Fruit fly (Drosophila melanogaster) whole organism, embryonic: ENCODE data around the gene p24-2.

Experiments used
- BEAF-32 ChIP-seq: fragments of 200-800 bp; sonication (Bioruptor generic); optimal IDR thresholded peaks from 3 replicates; lab custom pipeline; 2017; ENCODE audit warnings: missing biosample characterization, missing genetic modification characterization, mild to moderate bottlenecking, moderate library complexity, missing genetic modification reagents
- CG11504 ChIP-seq: fragments of 200-800 bp; sonication (Bioruptor generic); optimal IDR thresholded peaks from 3 replicates; lab custom pipeline; 2019; ENCODE audit warnings: missing biosample characterization, mild to moderate bottlenecking, missing genetic modification characterization, moderate library complexity
- CG12155 ChIP-seq: fragments of 200-800 bp; sonication (Bioruptor generic); optimal IDR thresholded peaks from 3 replicates; lab custom pipeline; 2016; ENCODE audit warnings: missing biosample characterization, missing genetic modification characterization
- CG14014 ChIP-seq: fragments of 200-800 bp; sonication (Bioruptor generic); IDR thresholded peaks from 2 replicates; pipeline ENCODE4 v1.3.6; 2022; ENCODE audit warnings: missing biosample characterization, missing genetic modification characterization
- CG17361 ChIP-seq: fragments of 200-800 bp; sonication (Bioruptor generic); IDR thresholded peaks from 3 replicates; pipeline ENCODE4 v1.3.6; 2022; ENCODE audit warnings: missing biosample characterization, missing genetic modification characterization
- CG2199 ChIP-seq: fragments of 200-800 bp; sonication (Bioruptor generic); IDR thresholded peaks from 3 replicates; pipeline ENCODE4 v1.3.6; 2022; ENCODE audit warnings: missing biosample characterization, missing genetic modification characterization
- CG3407 ChIP-seq: fragments of 200-800 bp; sonication (Bioruptor generic); optimal IDR thresholded peaks from 2 replicates; lab custom pipeline; 2018; ENCODE audit warnings: missing biosample characterization, mild to moderate bottlenecking, missing genetic modification characterization
- CG6175 ChIP-seq: fragments of 200-800 bp; sonication (Bioruptor generic); IDR thresholded peaks from 3 replicates; pipeline ENCODE4 v1.3.6; 2022; ENCODE audit warnings: missing biosample characterization, missing genetic modification characterization
- CG6689 ChIP-seq: fragments of 200-800 bp; sonication (Bioruptor generic); IDR thresholded peaks from 2 replicates; pipeline ENCODE4 v1.3.6; 2022; ENCODE audit warnings: missing biosample characterization, missing genetic modification characterization
- CG7372 ChIP-seq: fragments of 200-800 bp; sonication (Bioruptor generic); IDR thresholded peaks from 2 replicates; pipeline ENCODE4 v1.3.6; 2022; ENCODE audit warnings: missing biosample characterization, missing genetic modification characterization
- CG7556 ChIP-seq: fragments of 200-800 bp; sonication (Bioruptor generic); optimal IDR thresholded peaks from 2 replicates; lab custom pipeline; 2017; ENCODE audit warnings: missing biosample characterization, mild to moderate bottlenecking, missing genetic modification characterization
- CG7963 ChIP-seq: fragments of 200-800 bp; sonication (Bioruptor generic); IDR thresholded peaks from 3 replicates; pipeline ENCODE4 v1.3.6; 2022; ENCODE audit warnings: missing biosample characterization, missing genetic modification characterization; ENCODE audit not compliant: partially characterized antibody
- CG7987 ChIP-seq: fragments of 200-800 bp; sonication (Bioruptor generic); optimal IDR thresholded peaks from 2 replicates; lab custom pipeline; 2018; ENCODE audit warnings: missing biosample characterization, mild to moderate bottlenecking, missing genetic modification characterization, moderate library complexity
- CG9437 ChIP-seq: fragments of 200-800 bp; sonication (Bioruptor generic); optimal IDR thresholded peaks from 2 replicates; lab custom pipeline; 2018; ENCODE audit warnings: missing biosample characterization, mild to moderate bottlenecking, missing genetic modification characterization
- CG9817 ChIP-seq: fragments of 200-800 bp; sonication (Bioruptor generic); optimal IDR thresholded peaks from 2 replicates; lab custom pipeline; 2018; ENCODE audit warnings: missing biosample characterization, mild to moderate bottlenecking, missing genetic modification characterization, moderate library complexity
- Camta ChIP-seq: fragments of 200-800 bp; sonication (Bioruptor generic); optimal IDR thresholded peaks from 2 replicates; lab custom pipeline; 2016; ENCODE audit warnings: missing biosample characterization, missing genetic modification characterization
- Dp ChIP-seq: fragments of 200-800 bp; sonication (Bioruptor generic); optimal IDR thresholded peaks from 2 replicates; lab custom pipeline; 2018; ENCODE audit warnings: missing biosample characterization, mild to moderate bottlenecking, missing genetic modification characterization, moderate library complexity
- Elba2 ChIP-seq: fragments of 200-800 bp; sonication (Bioruptor generic); optimal IDR thresholded peaks from 3 replicates; lab custom pipeline; 2016; ENCODE audit warnings: missing biosample characterization, missing genetic modification characterization
- Fer1 ChIP-seq: fragments of 200-800 bp; sonication (Bioruptor generic); optimal IDR thresholded peaks from 2 replicates; lab custom pipeline; 2017; ENCODE audit warnings: missing biosample characterization, mild to moderate bottlenecking, missing genetic modification characterization
- H2.0 ChIP-seq: fragments of 200-800 bp; sonication (Bioruptor generic); IDR thresholded peaks from 2 replicates; pipeline ENCODE4 v1.3.6; 2022; ENCODE audit warnings: missing biosample characterization, missing genetic modification characterization
- Poxn ChIP-seq: fragments of 200-800 bp; sonication (Bioruptor generic); IDR thresholded peaks from 2 replicates; pipeline ENCODE4 v1.3.6; 2022; ENCODE audit warnings: missing biosample characterization, missing genetic modification characterization
- Sin3A ChIP-seq: fragments of >200 bp; optimal IDR thresholded peaks from 2 replicates; lab custom pipeline; 2018
- Stat92E ChIP-seq, 3 experiments: fragments of >200 bp in 2 of 3; fragments of 200-800 bp in 1 of 3; sonication (Bioruptor generic) in 1 of 3; optimal IDR thresholded peaks; 2 replicates each; lab custom pipeline; 2017 to 2019; ENCODE audit warnings: missing biosample characterization in 3 of 3, missing genetic modification characterization in 3 of 3, mild to moderate bottlenecking in 1 of 3, moderate library complexity in 1 of 3
- Taf1 ChIP-seq: fragments of 200-800 bp; sonication (Bioruptor generic); IDR thresholded peaks from 2 replicates; pipeline ENCODE4 v1.3.6; 2022; ENCODE audit warnings: missing biosample characterization, missing genetic modification characterization
- Xbp1 ChIP-seq: fragments of 200-800 bp; sonication (Bioruptor generic); optimal IDR thresholded peaks from 3 replicates; lab custom pipeline; 2016; ENCODE audit warnings: missing biosample characterization, mild to moderate bottlenecking, missing genetic modification characterization
- Xrp1 ChIP-seq: fragments of 200-800 bp; sonication (Bioruptor generic); IDR thresholded peaks from 2 replicates; pipeline ENCODE4 v1.3.6; 2022; ENCODE audit warnings: missing biosample characterization, missing genetic modification characterization
- bigmax ChIP-seq: fragments of 200-800 bp; sonication (Bioruptor generic); optimal IDR thresholded peaks from 2 replicates; lab custom pipeline; 2018; ENCODE audit warnings: missing biosample characterization, mild to moderate bottlenecking, missing genetic modification characterization
- croc ChIP-seq: fragments of 200-800 bp; sonication (Bioruptor generic); conservative IDR thresholded peaks from 3 replicates; pipeline ENCODE4 v1.3.6; 2022; ENCODE audit warnings: missing biosample characterization, missing genetic modification characterization
- esg ChIP-seq: fragments of 200-800 bp; sonication (Bioruptor generic); conservative IDR thresholded peaks from 2 replicates; pipeline ENCODE4 v1.3.6; 2022; ENCODE audit warnings: missing biosample characterization, missing genetic modification characterization
- gcm2 ChIP-seq: fragments of 200-800 bp; sonication (Bioruptor generic); optimal IDR thresholded peaks from 2 replicates; lab custom pipeline; 2016; ENCODE audit warnings: missing biosample characterization, missing genetic modification characterization
- gro ChIP-seq: fragments of 200-800 bp; sonication (Bioruptor generic); optimal IDR thresholded peaks from 2 replicates; lab custom pipeline; 2016; ENCODE audit warnings: missing biosample characterization, missing genetic modification characterization
- lola ChIP-seq, 3 experiments: fragments of >200 bp in 2 of 3; fragments of 200-800 bp in 1 of 3; sonication (Bioruptor generic) in 1 of 3; optimal IDR thresholded peaks; 2 replicates each; lab custom pipeline; 2017 to 2019; ENCODE audit warnings: missing biosample characterization in 3 of 3, missing genetic modification characterization in 3 of 3, mild to moderate bottlenecking in 1 of 3, moderate library complexity in 1 of 3
- nau ChIP-seq: fragments of 200-800 bp; sonication (Bioruptor generic); optimal IDR thresholded peaks from 3 replicates; lab custom pipeline; 2017; ENCODE audit warnings: missing biosample characterization, mild to moderate bottlenecking, missing genetic modification characterization, missing genetic modification reagents
- onecut ChIP-seq: fragments of 200-800 bp; sonication (Bioruptor generic); IDR thresholded peaks from 2 replicates; pipeline ENCODE4 v1.3.6; 2022; ENCODE audit warnings: missing biosample characterization, missing genetic modification characterization
- org-1 ChIP-seq: fragments of 200-800 bp; sonication (Bioruptor generic); optimal IDR thresholded peaks from 2 replicates; lab custom pipeline; 2017; ENCODE audit warnings: missing biosample characterization, missing genetic modification characterization
- pan ChIP-seq, 4 experiments: fragments of >200 bp in 3 of 4; fragments of 200-800 bp in 1 of 4; sonication (Bioruptor generic) in 1 of 4; optimal IDR thresholded peaks in 3 of 4; IDR thresholded peaks in 1 of 4; 2 replicates each; pipeline versions ENCODE4 v1.3.6 to Lab custom; 2017 to 2022; ENCODE audit warnings: missing biosample characterization in 2 of 4, missing genetic modification characterization in 2 of 4, mixed read lengths in 1 of 4
- run ChIP-seq: fragments of 200-800 bp; sonication (Bioruptor generic); optimal IDR thresholded peaks from 3 replicates; lab custom pipeline; 2018; ENCODE audit warnings: missing biosample characterization, mild to moderate bottlenecking, missing genetic modification characterization
- sc ChIP-seq, 3 experiments: fragments of >200 bp in 2 of 3; fragments of 200-800 bp in 1 of 3; sonication (Bioruptor generic) in 1 of 3; optimal IDR thresholded peaks; 2 replicates in 2 of 3; 3 replicates in 1 of 3; lab custom pipeline; 2017; ENCODE audit warnings: mild to moderate bottlenecking in 1 of 3, missing biosample characterization in 1 of 3, missing genetic modification characterization in 1 of 3, missing genetic modification reagents in 1 of 3
- sisA ChIP-seq: fragments of 200-800 bp; sonication (Bioruptor generic); IDR thresholded peaks from 2 replicates; pipeline ENCODE4 v1.3.6; 2022; ENCODE audit warnings: missing biosample characterization, missing genetic modification characterization
- sna ChIP-seq: fragments of 200-800 bp; sonication (Bioruptor generic); IDR thresholded peaks from 2 replicates; pipeline ENCODE4 v1.3.6; 2022; ENCODE audit warnings: missing biosample characterization, missing genetic modification characterization; ENCODE audit not compliant: partially characterized antibody
- so ChIP-seq: fragments of 200-800 bp; sonication (Bioruptor generic); IDR thresholded peaks from 3 replicates; pipeline ENCODE4 v1.3.6; 2022; ENCODE audit warnings: missing biosample characterization, missing genetic modification characterization
- sug ChIP-seq: fragments of 200-800 bp; optimal IDR thresholded peaks from 2 replicates; lab custom pipeline; 2019; ENCODE audit warnings: missing biosample characterization, mild to moderate bottlenecking, missing genetic modification characterization, moderate library complexity
- tgo ChIP-seq: fragments of 200-800 bp; sonication (Bioruptor generic); IDR thresholded peaks from 3 replicates; pipeline ENCODE4 v1.3.6; 2022; ENCODE audit warnings: missing biosample characterization, missing genetic modification characterization
- tio ChIP-seq: fragments of 200-800 bp; sonication (Bioruptor generic); optimal IDR thresholded peaks from 2 replicates; lab custom pipeline; 2017; ENCODE audit warnings: missing biosample characterization, missing genetic modification characterization, inconsistent platforms
- trem ChIP-seq: fragments of 200-800 bp; optimal IDR thresholded peaks from 3 replicates; lab custom pipeline; 2019; ENCODE audit warnings: missing biosample characterization, mild to moderate bottlenecking, missing genetic modification characterization, moderate library complexity
- trh ChIP-seq: fragments of 200-800 bp; sonication (Bioruptor generic); optimal IDR thresholded peaks from 2 replicates; lab custom pipeline; 2016; ENCODE audit warnings: missing biosample characterization, missing genetic modification characterization
- unc-4 ChIP-seq: fragments of 200-800 bp; sonication (Bioruptor generic); IDR thresholded peaks from 2 replicates; pipeline ENCODE4 v1.3.6; 2022; ENCODE audit warnings: missing biosample characterization, missing genetic modification characterization; ENCODE audit not compliant: partially characterized antibody
- unpg ChIP-seq: fragments of 200-800 bp; sonication (Bioruptor generic); optimal IDR thresholded peaks from 3 replicates; lab custom pipeline; 2018; ENCODE audit warnings: missing biosample characterization, mild to moderate bottlenecking, missing genetic modification characterization, moderate library complexity
- wor ChIP-seq: fragments of 200-800 bp; sonication (Bioruptor generic); IDR thresholded peaks from 2 replicates; pipeline ENCODE4 v1.3.6; 2022; ENCODE audit warnings: missing biosample characterization, missing genetic modification characterization
- zen ChIP-seq: fragments of 200-800 bp; sonication (Bioruptor generic); optimal IDR thresholded peaks from 3 replicates; lab custom pipeline; 2018; ENCODE audit warnings: missing biosample characterization, mild to moderate bottlenecking, missing genetic modification characterization, moderate library complexity

The p24-2 gene

dm6 chr3R:9701148-9701703, 8.6 kb upstream of the p24-2 start (continued):
- no peak for TF ChIP-seq CG7372 (GFP tag; lab: Robert Waterston, UW)
- TF ChIP-seq sc (optimal IDR thresholded peaks at IDR 0.05; lab: Kevin White, UChicago), result no peak
- no peak for TF ChIP-seq sc (GFP tag; optimal IDR thresholded peaks at IDR 0.05; lab: Kevin White, UChicago)
- no peak for TF ChIP-seq CG3407 (GFP tag; lab: Kevin White, UChicago)
- no peak for TF ChIP-seq sisA (GFP tag; lab: Robert Waterston, UW)
- peak; percentile 40 for TF ChIP-seq Fer1 (GFP tag; lab: Kevin White, UChicago)
- TF ChIP-seq sna (GFP tag; lab: Robert Waterston, UW), result no peak
- no peak for TF ChIP-seq CG7556 (GFP tag; lab: Kevin White, UChicago)
- no peak for TF ChIP-seq CG7963 (GFP tag; lab: Robert Waterston, UW)
- no peak for TF ChIP-seq CG12155 (GFP tag; lab: Kevin White, UChicago)
- no peak for TF ChIP-seq Elba2 (GFP tag; lab: Kevin White, UChicago)
- TF ChIP-seq CG17361 (GFP tag; lab: Robert Waterston, UW), result no peak
- TF ChIP-seq Taf1 (GFP tag; lab: Robert Waterston, UW), result no peak
- no peak for TF ChIP-seq BEAF-32 (GFP tag; lab: Kevin White, UChicago)
- no peak for TF ChIP-seq CG6175 (GFP tag; lab: Robert Waterston, UW)
- no peak for TF ChIP-seq CG2199 (GFP tag; lab: Robert Waterston, UW)
- no peak for TF ChIP-seq croc
- TF ChIP-seq unc-4 (GFP tag; lab: Robert Waterston, UW), result no peak
- TF ChIP-seq Sin3A, result no peak
- no peak for TF ChIP-seq Camta
- no peak for TF ChIP-seq sug (tag; lab: Kevin White, UChicago)
- TF ChIP-seq tio (GFP tag; lab: Kevin White, UChicago), result peak; percentile 37
- TF ChIP-seq Dp, result no peak
- no peak for TF ChIP-seq H2.0 (GFP tag; lab: Robert Waterston, UW)
- TF ChIP-seq wor (GFP tag; lab: Robert Waterston, UW), result no peak
- no peak for TF ChIP-seq CG9817 (tag; lab: Kevin White, UChicago)
- TF ChIP-seq esg, result no peak
- TF ChIP-seq trh (GFP tag; lab: Kevin White, UChicago), result no peak
- TF ChIP-seq onecut (GFP tag; lab: Robert Waterston, UW), result no peak
- peak; percentile 33 for TF ChIP-seq org-1 (GFP tag; lab: Kevin White, UChicago)
- no peak for TF ChIP-seq nau
- TF ChIP-seq Stat92E (GFP tag; optimal IDR thresholded peaks at IDR 0.05; lab: Kevin White, UChicago), result no peak
- no peak for TF ChIP-seq gcm2 (GFP tag; lab: Kevin White, UChicago)
- no peak for TF ChIP-seq pan (optimal IDR thresholded peaks at IDR 0.05; lab: Kevin White, UChicago)
- TF ChIP-seq pan (GFP tag; optimal IDR thresholded peaks at IDR 0.05 in 1 of 2, IDR thresholded peaks at IDR 0.05 in 1 of 2), result no peak
- TF ChIP-seq Poxn, result no peak
- TF ChIP-seq Xrp1 (GFP tag; lab: Robert Waterston, UW), result no peak
- no peak for TF ChIP-seq tgo
- TF ChIP-seq CG6689 (GFP tag; lab: Robert Waterston, UW), result no peak
- peak; percentile 31 for TF ChIP-seq gro (GFP tag; lab: Kevin White, UChicago)
- no peak for TF ChIP-seq CG14014 (GFP tag; lab: Robert Waterston, UW)
- no peak for TF ChIP-seq trem (tag; lab: Kevin White, UChicago)
- TF ChIP-seq CG11504 (tag; lab: Kevin White, UChicago), result no peak
- no peak for TF ChIP-seq zen (tag; lab: Kevin White, UChicago)
- no peak for TF ChIP-seq lola (GFP tag; optimal IDR thresholded peaks at IDR 0.05; lab: Kevin White, UChicago)
- peak; percentile 0 for TF ChIP-seq CG7987 (GFP tag; lab: Kevin White, UChicago)
- TF ChIP-seq unpg (GFP tag; lab: Kevin White, UChicago), result peak; percentile 35
- no peak for TF ChIP-seq run (tag; lab: Kevin White, UChicago)
- no peak for TF ChIP-seq Xbp1
- no peak for TF ChIP-seq so (GFP tag; lab: Robert Waterston, UW)
- no peak for TF ChIP-seq CG9437 (GFP tag; lab: Kevin White, UChicago)
- no peak for TF ChIP-seq bigmax
